Fruit fly (Drosophila melanogaster): ENCODE data around the gene CG10068.

CG10068 gene

DNA sequence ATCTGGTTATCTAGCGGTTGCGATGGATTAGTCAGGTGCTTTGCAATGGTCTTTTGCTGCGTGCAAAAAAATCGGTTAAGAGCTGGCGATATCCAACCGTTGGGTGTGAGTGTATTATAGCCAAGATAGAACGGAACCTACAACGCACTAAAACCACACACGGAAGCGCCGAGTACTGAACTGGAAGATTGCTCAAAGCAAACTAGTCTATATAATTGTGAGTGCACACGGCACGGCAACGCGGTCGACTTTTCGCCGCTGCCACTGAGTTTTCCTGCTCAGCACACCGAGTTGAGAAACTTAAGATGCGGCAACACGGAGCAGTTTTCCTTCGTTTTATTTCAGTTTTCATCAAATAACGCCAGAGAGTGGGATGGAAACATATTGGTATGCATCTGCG, 11.3 kb downstream of the CG10068 start:
- TF ChIP-seq HLH106 (tag; optimal IDR thresholded peaks at IDR 0.05) = no peak
- no peak for TF ChIP-seq Abd-B (GFP tag; optimal IDR thresholded peaks at IDR 0.05)
- no peak for TF ChIP-seq Hnf4 (GFP tag; optimal IDR thresholded peaks at IDR 0.05)

DNA sequence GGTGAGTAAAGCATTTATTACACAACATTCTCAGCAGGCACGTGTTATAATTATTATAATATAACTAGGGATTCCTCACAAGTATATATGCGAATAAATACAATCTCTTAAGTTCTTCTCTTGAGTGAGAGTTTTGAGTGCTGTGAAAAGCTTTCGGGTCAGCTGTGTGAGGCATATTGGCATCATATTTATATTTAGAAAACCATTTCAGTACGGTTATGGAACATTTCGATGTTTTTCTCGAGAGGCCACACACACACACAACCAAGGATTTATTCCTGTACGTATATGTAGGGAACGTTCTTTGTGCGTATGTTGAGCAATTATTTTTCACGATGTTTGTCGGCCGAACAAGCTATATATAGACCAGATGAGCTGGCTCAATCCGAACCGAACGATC, 14.8 kb downstream of the CG10068 start:
- no peak for TF ChIP-seq Vsx2 (GFP tag; optimal IDR thresholded peaks at IDR 0.05; ENCODE audit: partially characterized antibody)
- TF ChIP-seq dmrt93B (GFP tag; optimal IDR thresholded peaks at IDR 0.05) = no peak
- no peak for TF ChIP-seq N (GFP tag; optimal IDR thresholded peaks at IDR 0.05)
- no peak for TF ChIP-seq CG32264 (GFP tag; optimal IDR thresholded peaks at IDR 0.05)
- TF ChIP-seq dl (GFP tag; optimal IDR thresholded peaks at IDR 0.05; ENCODE audit: insufficient read depth in 1 of 2, partially characterized antibody in 2 of 2) = no peak
- TF ChIP-seq Mio (GFP tag; optimal IDR thresholded peaks at IDR 0.05) = no peak
- TF ChIP-seq ey (GFP tag; optimal IDR thresholded peaks at IDR 0.05) = no peak
- no peak for TF ChIP-seq br (GFP tag; optimal IDR thresholded peaks at IDR 0.05)
- no peak for TF ChIP-seq Hr78 (GFP tag; optimal IDR thresholded peaks at IDR 0.05)
- no peak for TF ChIP-seq lola (GFP tag; optimal IDR thresholded peaks at IDR 0.05)
- TF ChIP-seq Myc (optimal IDR thresholded peaks at IDR 0.05) = no peak
- TF ChIP-seq GATAd (GFP tag; optimal IDR thresholded peaks at IDR 0.05) = no peak
- TF ChIP-seq Rel (GFP tag; optimal IDR thresholded peaks at IDR 0.05) = no peak
- TF ChIP-seq Rel (tag; optimal IDR thresholded peaks at IDR 0.05) = no peak
- no peak for TF ChIP-seq OdsH (GFP tag; optimal IDR thresholded peaks at IDR 0.05)
- TF ChIP-seq fru (GFP tag; optimal IDR thresholded peaks at IDR 0.05) = no peak
- TF ChIP-seq brk (GFP tag; optimal IDR thresholded peaks at IDR 0.05) = no peak
- TF ChIP-seq CrebA (GFP tag; optimal IDR thresholded peaks at IDR 0.05; ENCODE audit: borderline replicate concordance) = no peak
- TF ChIP-seq dsf (GFP tag; optimal IDR thresholded peaks at IDR 0.05; ENCODE audit: borderline replicate concordance) = no peak
- TF ChIP-seq Dif (GFP tag; optimal IDR thresholded peaks at IDR 0.05; ENCODE audit: partially characterized antibody) = no peak

DNA sequence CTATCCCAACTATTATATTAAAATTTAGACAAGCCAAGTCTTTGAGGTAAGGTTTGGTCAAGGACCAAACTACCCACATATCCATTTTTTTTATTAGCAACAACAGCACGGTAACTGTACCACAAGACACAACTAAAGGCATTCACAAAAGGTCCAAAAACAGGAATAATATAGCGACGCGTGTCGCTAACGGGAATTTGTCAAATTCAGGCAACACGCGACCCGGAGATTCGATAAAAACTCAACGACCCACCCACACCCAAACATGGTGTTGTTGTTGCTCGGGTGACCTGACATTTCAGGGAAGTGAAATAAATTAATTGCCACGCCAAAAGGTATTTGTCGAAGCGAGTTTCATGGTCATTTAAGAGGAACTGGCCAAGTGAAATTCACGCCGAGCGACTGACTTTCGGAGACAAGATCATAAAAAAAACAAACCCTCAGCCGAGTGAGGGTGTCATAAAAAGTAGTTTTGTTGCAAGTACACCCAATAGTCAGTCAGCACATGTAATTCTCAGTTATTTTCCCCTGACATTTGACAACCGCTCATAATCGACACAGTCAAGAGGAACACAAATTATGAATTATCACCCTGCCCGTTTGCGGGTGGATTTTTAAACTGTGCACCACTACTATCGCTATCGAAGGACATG, 16.5 kb downstream of the CG10068 start:
- TF ChIP-seq Hnf4 (GFP tag; optimal IDR thresholded peaks at IDR 0.05) (no peak), Dif (GFP tag; optimal IDR thresholded peaks at IDR 0.05; ENCODE audit: partially characterized antibody) (no peak), Hr78 (GFP tag; optimal IDR thresholded peaks at IDR 0.05) (no peak), Dfd (GFP tag; optimal IDR thresholded peaks at IDR 0.05) (no peak), CG9705 (GFP tag; optimal IDR thresholded peaks at IDR 0.05) (no peak), Sp1 (GFP tag; optimal IDR thresholded peaks at IDR 0.05) (no peak), N (GFP tag; optimal IDR thresholded peaks at IDR 0.05) (no peak), Abd-B (GFP tag; optimal IDR thresholded peaks at IDR 0.05) (no peak), lola (GFP tag; optimal IDR thresholded peaks at IDR 0.05) (no peak), CG32264 (GFP tag; optimal IDR thresholded peaks at IDR 0.05) (no peak), Vsx2 (GFP tag; optimal IDR thresholded peaks at IDR 0.05; ENCODE audit: partially characterized antibody) (no peak), fru (GFP tag; optimal IDR thresholded peaks at IDR 0.05) (no peak), ey (GFP tag; optimal IDR thresholded peaks at IDR 0.05) (no peak)

DNA sequence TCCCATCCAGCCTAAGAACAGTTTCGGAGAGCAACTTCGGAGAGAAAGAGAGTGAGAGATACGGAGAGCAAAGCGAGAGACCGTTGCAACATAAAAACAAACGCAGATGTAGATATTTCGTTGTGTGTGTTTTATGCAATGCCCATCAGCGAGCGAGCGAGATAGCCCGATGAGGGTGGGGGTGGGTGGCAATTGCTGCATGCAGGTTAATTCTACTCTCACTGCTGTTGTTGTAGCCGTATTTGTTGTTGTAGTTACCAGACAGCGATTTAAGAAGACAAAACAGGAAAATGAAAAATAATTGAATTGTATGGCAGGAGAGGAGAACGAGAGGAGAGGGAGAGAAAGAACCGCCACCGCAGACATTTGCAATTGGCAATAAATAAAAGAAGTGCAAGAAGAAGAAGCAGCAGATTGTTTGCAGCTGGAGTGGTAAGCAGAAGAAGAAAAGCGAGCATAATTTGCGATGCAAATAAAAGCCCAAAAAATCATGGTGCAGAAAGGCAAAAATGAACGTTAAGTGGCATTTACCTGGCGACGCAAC, 18.0 kb downstream of the CG10068 start:
- TF ChIP-seq dl (GFP tag; optimal IDR thresholded peaks at IDR 0.05; ENCODE audit: insufficient read depth in 1 of 2, partially characterized antibody in 2 of 2) = peak; percentile 59 to 66
- TF ChIP-seq dmrt93B (GFP tag; optimal IDR thresholded peaks at IDR 0.05) = no peak
- TF ChIP-seq br (GFP tag; optimal IDR thresholded peaks at IDR 0.05) = no peak
- TF ChIP-seq psq (GFP tag; optimal IDR thresholded peaks at IDR 0.05) = peak; percentile 52
- TF ChIP-seq Sp1 (GFP tag; optimal IDR thresholded peaks at IDR 0.05) = no peak
- no peak for TF ChIP-seq CG32264 (GFP tag; optimal IDR thresholded peaks at IDR 0.05)
- no peak for TF ChIP-seq woc (GFP tag; optimal IDR thresholded peaks at IDR 0.05)
- no peak for TF ChIP-seq CG9705 (GFP tag; optimal IDR thresholded peaks at IDR 0.05)
- TF ChIP-seq Dif (GFP tag; optimal IDR thresholded peaks at IDR 0.05; ENCODE audit: partially characterized antibody) = peak; percentile 81

DNA sequence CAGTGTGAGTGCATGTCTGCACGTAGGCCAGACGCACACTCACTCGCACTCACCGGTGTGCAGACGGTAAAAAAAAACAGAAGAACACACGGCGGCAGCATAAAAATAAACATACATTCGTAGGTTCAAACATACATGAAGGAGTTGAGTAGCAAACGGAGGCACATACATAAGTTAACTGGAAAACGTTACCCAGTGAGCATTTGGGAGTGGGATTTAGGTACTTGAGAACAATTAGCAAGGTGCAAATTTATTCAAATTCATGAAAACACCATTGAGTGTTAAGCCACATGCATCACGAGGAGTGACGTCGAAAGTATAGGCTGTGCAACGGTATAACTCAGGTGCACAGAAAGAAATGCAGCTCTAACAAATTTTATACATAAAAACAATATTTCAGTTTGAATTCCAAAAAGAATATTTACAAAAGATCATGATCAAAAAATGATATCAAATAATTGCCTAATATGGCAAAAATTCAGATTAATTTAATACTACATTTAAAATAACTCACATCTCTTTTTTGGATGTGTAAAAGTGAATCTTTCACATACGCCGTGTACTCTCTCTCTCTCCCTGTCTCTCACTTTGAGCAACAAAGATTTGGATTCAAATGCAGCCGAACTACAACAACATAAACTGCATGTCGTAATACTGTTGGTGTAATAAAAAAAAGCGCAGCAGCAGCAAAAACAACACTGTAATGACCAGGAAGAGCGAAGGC, 19.1 kb downstream of the CG10068 start:
- TF ChIP-seq CrebA (GFP tag; optimal IDR thresholded peaks at IDR 0.05; ENCODE audit: borderline replicate concordance) (peak; percentile 41), Hnf4 (GFP tag; optimal IDR thresholded peaks at IDR 0.05) (peak; percentile 94), dmrt93B (GFP tag; optimal IDR thresholded peaks at IDR 0.05) (peak; percentile 94), fru (GFP tag; optimal IDR thresholded peaks at IDR 0.05) (peak; percentile 96), GATAd (GFP tag; optimal IDR thresholded peaks at IDR 0.05) (peak; percentile 78), sv (GFP tag; optimal IDR thresholded peaks at IDR 0.05) (peak; percentile 91), rgr (GFP tag; optimal IDR thresholded peaks at IDR 0.05) (peak; percentile 96), h (GFP tag; optimal IDR thresholded peaks at IDR 0.05) (peak; percentile 97), Dif (GFP tag; optimal IDR thresholded peaks at IDR 0.05; ENCODE audit: partially characterized antibody) (no peak), dsf (GFP tag; optimal IDR thresholded peaks at IDR 0.05; ENCODE audit: borderline replicate concordance) (peak; percentile 74), foxo (GFP tag; optimal IDR thresholded peaks at IDR 0.05) (peak in 1 of 2 experiments; percentile 97), OdsH (GFP tag; optimal IDR thresholded peaks at IDR 0.05) (peak; percentile 98), br (GFP tag; optimal IDR thresholded peaks at IDR 0.05) (peak; percentile 92), tai (GFP tag; optimal IDR thresholded peaks at IDR 0.05) (no peak), Sp1 (GFP tag; optimal IDR thresholded peaks at IDR 0.05) (peak; percentile 91), Abd-B (GFP tag; optimal IDR thresholded peaks at IDR 0.05) (no peak), dl (GFP tag; optimal IDR thresholded peaks at IDR 0.05; ENCODE audit: insufficient read depth in 1 of 2, partially characterized antibody in 2 of 2) (peak in 1 of 2 experiments; percentile 18), ey (GFP tag; optimal IDR thresholded peaks at IDR 0.05) (peak; percentile 96), Myc (optimal IDR thresholded peaks at IDR 0.05) (no peak), Jra (GFP tag; optimal IDR thresholded peaks at IDR 0.05) (peak; percentile 94), CG32264 (GFP tag; optimal IDR thresholded peaks at IDR 0.05) (peak; percentile 81), brk (GFP tag; optimal IDR thresholded peaks at IDR 0.05) (peak; percentile 91), jim (GFP tag; optimal IDR thresholded peaks at IDR 0.05) (peak; percentile 59), Mio (GFP tag; optimal IDR thresholded peaks at IDR 0.05) (no peak)
